Fruit fly (Drosophila melanogaster) whole organism, prepupa: ENCODE measurements around the gene RpS7.

ENCODE experiments used
- CG10631 ChIP-seq: fragments of 200-800 bp; sonication (Bioruptor generic); optimal IDR thresholded peaks from 2 replicates; lab custom pipeline; 2016; ENCODE audit warnings: missing biosample characterization, missing genetic modification characterization
- CG11294 ChIP-seq: fragments of 200-800 bp; sonication (Bioruptor generic); IDR thresholded peaks from 2 replicates; pipeline ENCODE4 v1.3.6; 2022; ENCODE audit warnings: missing biosample characterization, missing genetic modification characterization
- CG11762 ChIP-seq: fragments of 200-800 bp; sonication (Bioruptor generic); optimal IDR thresholded peaks from 3 replicates; lab custom pipeline; 2016; ENCODE audit warnings: missing biosample characterization, missing genetic modification characterization; ENCODE audit not compliant: insufficient read depth
- CG11902 ChIP-seq: fragments of 200-800 bp; sonication (Bioruptor generic); optimal IDR thresholded peaks from 3 replicates; lab custom pipeline; 2016; ENCODE audit warnings: missing biosample characterization, missing genetic modification characterization
- CG15336 ChIP-seq: fragments of 200-800 bp; sonication (Bioruptor generic); IDR thresholded peaks from 2 replicates; pipeline ENCODE4 v1.3.6; 2022; ENCODE audit warnings: missing biosample characterization, missing genetic modification characterization
- CG1621 ChIP-seq: fragments of 200-800 bp; sonication (Bioruptor generic); optimal IDR thresholded peaks from 3 replicates; lab custom pipeline; 2018; ENCODE audit warnings: missing biosample characterization, mild to moderate bottlenecking, missing genetic modification characterization
- CG31627 ChIP-seq: fragments of 200-800 bp; sonication (Bioruptor generic); optimal IDR thresholded peaks from 3 replicates; lab custom pipeline; 2016; ENCODE audit warnings: missing biosample characterization, missing genetic modification characterization
- CG32006 ChIP-seq: fragments of 200-800 bp; sonication (Bioruptor generic); optimal IDR thresholded peaks from 3 replicates; lab custom pipeline; 2017; ENCODE audit warnings: missing biosample characterization, mild to moderate bottlenecking, missing genetic modification characterization
- CG34406 ChIP-seq: fragments of 200-800 bp; sonication (Bioruptor generic); optimal IDR thresholded peaks from 3 replicates; lab custom pipeline; 2016; ENCODE audit warnings: missing biosample characterization, missing genetic modification characterization
- CG3919 ChIP-seq: fragments of 200-800 bp; sonication (Bioruptor generic); optimal IDR thresholded peaks from 3 replicates; lab custom pipeline; 2016; ENCODE audit warnings: missing biosample characterization, missing genetic modification characterization
- CG4318 ChIP-seq: fragments of 200-800 bp; sonication (Bioruptor generic); optimal IDR thresholded peaks from 3 replicates; lab custom pipeline; 2017; ENCODE audit warnings: missing biosample characterization, mild to moderate bottlenecking, missing genetic modification characterization
- CG6163 ChIP-seq: fragments of 200-800 bp; sonication (Bioruptor generic); IDR thresholded peaks from 3 replicates; pipeline ENCODE4 v1.3.6; 2022; ENCODE audit warnings: missing biosample characterization, missing genetic modification characterization
- CG6792 ChIP-seq: fragments of 200-800 bp; sonication (Bioruptor generic); optimal IDR thresholded peaks from 3 replicates; lab custom pipeline; 2016; ENCODE audit warnings: missing biosample characterization, missing genetic modification characterization
- CG6808 ChIP-seq: fragments of 200-800 bp; sonication (Bioruptor generic); optimal IDR thresholded peaks from 3 replicates; lab custom pipeline; 2017; ENCODE audit warnings: missing biosample characterization, missing genetic modification characterization, mild to moderate bottlenecking, moderate library complexity, missing genetic modification reagents
- CG6854 ChIP-seq: fragments of 200-800 bp; sonication (Bioruptor generic); optimal IDR thresholded peaks from 2 replicates; lab custom pipeline; 2017; ENCODE audit warnings: missing biosample characterization, mild to moderate bottlenecking, missing genetic modification characterization
- CG8319 ChIP-seq: fragments of 200-800 bp; sonication (Bioruptor generic); optimal IDR thresholded peaks from 3 replicates; lab custom pipeline; 2016; ENCODE audit warnings: missing biosample characterization, missing genetic modification characterization
- CG8632 ChIP-seq: fragments of 200-800 bp; sonication (Bioruptor generic); optimal IDR thresholded peaks from 3 replicates; lab custom pipeline; 2016; ENCODE audit warnings: missing biosample characterization, missing genetic modification characterization
- Eip78C ChIP-seq: fragments of 200-800 bp; sonication (Bioruptor generic); peaks from one replicate; lab custom pipeline; 2016; ENCODE audit warnings: missing biosample characterization, missing genetic modification characterization
- Eip93F ChIP-seq: fragments of 200-800 bp; sonication (Bioruptor generic); optimal IDR thresholded peaks from 2 replicates; lab custom pipeline; 2016; ENCODE audit warnings: missing biosample characterization, mild to moderate bottlenecking, missing genetic modification characterization
- Ets21C ChIP-seq: fragments of 200-800 bp; sonication (Bioruptor generic); optimal IDR thresholded peaks from 3 replicates; lab custom pipeline; 2016; ENCODE audit warnings: missing biosample characterization, missing genetic modification characterization
- Hr38 ChIP-seq: sonication (Bioruptor generic); optimal IDR thresholded peaks from 2 replicates; lab custom pipeline; 2016; ENCODE audit warnings: missing biosample characterization, missing genetic modification characterization
- Hr39 ChIP-seq: fragments of 200-800 bp; sonication (Bioruptor generic); optimal IDR thresholded peaks from 2 replicates; lab custom pipeline; 2016; ENCODE audit warnings: missing biosample characterization, missing genetic modification characterization
- Hr4 ChIP-seq: fragments of 200-800 bp; sonication (Bioruptor generic); optimal IDR thresholded peaks from 3 replicates; lab custom pipeline; 2016; ENCODE audit warnings: missing biosample characterization, missing genetic modification characterization
- Met ChIP-seq: fragments of 200-800 bp; sonication (Bioruptor generic); optimal IDR thresholded peaks from 3 replicates; lab custom pipeline; 2016; ENCODE audit warnings: missing biosample characterization, missing genetic modification characterization
- Smox ChIP-seq: fragments of 200-800 bp; sonication (Bioruptor generic); optimal IDR thresholded peaks from 3 replicates; lab custom pipeline; 2016; ENCODE audit warnings: missing biosample characterization, missing genetic modification characterization
- Sox14 ChIP-seq: fragments of 200-800 bp; sonication (Bioruptor generic); optimal IDR thresholded peaks from 3 replicates; lab custom pipeline; 2016; ENCODE audit warnings: missing biosample characterization, missing genetic modification characterization
- Sox15 ChIP-seq: fragments of 200-800 bp; sonication (Bioruptor generic); optimal IDR thresholded peaks from 3 replicates; lab custom pipeline; 2016; ENCODE audit warnings: missing biosample characterization, missing genetic modification characterization
- achi ChIP-seq: fragments of 200-800 bp; sonication (Bioruptor generic); optimal IDR thresholded peaks from 3 replicates; lab custom pipeline; 2016; ENCODE audit warnings: missing biosample characterization, missing genetic modification characterization
- acj6 ChIP-seq: fragments of 200-800 bp; sonication (Bioruptor generic); optimal IDR thresholded peaks from 3 replicates; lab custom pipeline; 2016; ENCODE audit warnings: missing biosample characterization, missing genetic modification characterization
- cyc ChIP-seq: fragments of 200-800 bp; sonication (Bioruptor generic); optimal IDR thresholded peaks from 3 replicates; lab custom pipeline; 2016; ENCODE audit warnings: missing biosample characterization, missing genetic modification characterization
- dac ChIP-seq: fragments of 200-800 bp; sonication (Bioruptor generic); optimal IDR thresholded peaks from 2 replicates; lab custom pipeline; 2017; ENCODE audit warnings: missing biosample characterization, mild to moderate bottlenecking, missing genetic modification characterization
- eg ChIP-seq: fragments of 200-800 bp; sonication (Bioruptor generic); IDR thresholded peaks from 3 replicates; pipeline ENCODE4 v1.3.6; 2022; ENCODE audit warnings: missing biosample characterization, missing genetic modification characterization
- esn ChIP-seq: fragments of 200-800 bp; sonication (Bioruptor generic); optimal IDR thresholded peaks from 2 replicates; lab custom pipeline; 2016; ENCODE audit warnings: missing biosample characterization, mild to moderate bottlenecking, missing genetic modification characterization, moderate library complexity
- fkh ChIP-seq: fragments of 200-800 bp; sonication (Bioruptor generic); optimal IDR thresholded peaks from 3 replicates; lab custom pipeline; 2017; ENCODE audit warnings: missing biosample characterization, mild to moderate bottlenecking, missing genetic modification characterization, moderate library complexity
- net ChIP-seq: fragments of 200-800 bp; sonication (Bioruptor generic); optimal IDR thresholded peaks from 3 replicates; lab custom pipeline; 2016; ENCODE audit warnings: missing biosample characterization, missing genetic modification characterization
- pdm3 ChIP-seq: fragments of 200-800 bp; sonication (Bioruptor generic); optimal IDR thresholded peaks from 3 replicates; lab custom pipeline; 2016; ENCODE audit warnings: missing biosample characterization, missing genetic modification characterization
- spab ChIP-seq: fragments of 200-800 bp; sonication (Bioruptor generic); optimal IDR thresholded peaks from 2 replicates; lab custom pipeline; 2017; ENCODE audit warnings: missing biosample characterization, mild to moderate bottlenecking, missing genetic modification characterization, missing genetic modification reagents
- ss ChIP-seq, 2 experiments: fragments of 200-800 bp; sonication (Bioruptor generic); optimal IDR thresholded peaks; 2 replicates in 1 of 2; 3 replicates in 1 of 2; lab custom pipeline; 2017 to 2018; ENCODE audit warnings: mild to moderate bottlenecking in 2 of 2, missing biosample characterization in 2 of 2, missing genetic modification characterization in 2 of 2, moderate library complexity in 1 of 2
- svp ChIP-seq: fragments of 200-800 bp; sonication (Bioruptor generic); peaks from one replicate; lab custom pipeline; 2016; ENCODE audit warnings: missing biosample characterization, missing genetic modification characterization
- vri ChIP-seq: fragments of 200-800 bp; sonication (Bioruptor generic); optimal IDR thresholded peaks from 3 replicates; lab custom pipeline; 2016; ENCODE audit warnings: missing biosample characterization, mild to moderate bottlenecking, missing genetic modification characterization

The RpS7 gene

DNA sequence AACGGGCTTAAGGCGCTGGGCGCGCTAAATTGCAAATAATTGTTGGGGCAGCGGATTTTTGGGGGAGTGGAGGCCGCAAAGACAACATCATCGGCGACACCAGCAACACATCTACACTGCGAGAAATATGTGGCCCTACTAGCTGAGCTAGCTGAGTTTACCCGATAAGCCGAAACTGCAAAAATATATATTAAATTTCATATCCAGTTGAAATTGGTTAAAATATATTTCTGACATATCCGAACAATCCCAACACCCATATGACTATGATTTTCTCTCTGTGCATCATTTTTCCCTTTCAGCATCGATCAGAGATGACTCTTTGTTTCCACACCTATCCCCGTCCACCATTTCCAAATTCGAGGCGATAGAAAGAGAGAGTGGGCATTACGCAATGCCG lies 19.0 kb downstream of the RpS7 start (continued):
- TF ChIP-seq ss (GFP tag; optimal IDR thresholded peaks at IDR 0.05; lab: Kevin White, UChicago) (peak; percentile 22 to 54), Sox14 (GFP tag; lab: Kevin White, UChicago) (peak; percentile 52), CG8319 (GFP tag; lab: Kevin White, UChicago) (peak; percentile 53), Hr39 (GFP tag; lab: Kevin White, UChicago) (peak; percentile 74), CG4318 (GFP tag; lab: Kevin White, UChicago) (peak; percentile 4), Hr38 (GFP tag; lab: Kevin White, UChicago) (no peak), spab (peak; percentile 49), svp (GFP tag; lab: Kevin White, UChicago) (peak; percentile 84), cyc (peak; percentile 67), CG3919 (GFP tag; lab: Kevin White, UChicago) (peak; percentile 76), CG34406 (peak; percentile 75), CG1621 (peak; percentile 53), CG6808 (GFP tag; lab: Kevin White, UChicago) (peak; percentile 58), Eip78C (GFP tag; lab: Kevin White, UChicago) (peak; percentile 91), net (GFP tag; lab: Kevin White, UChicago) (peak; percentile 23), Met (peak; percentile 69), CG11294 (0 out of 2 replicates have a peak, but pooled peaks have one; percentile 37), CG10631 (GFP tag; lab: Kevin White, UChicago) (peak; percentile 55), dac (GFP tag; lab: Kevin White, UChicago) (no peak), fkh (GFP tag; lab: Kevin White, UChicago) (no peak), vri (peak; percentile 58), achi (GFP tag; lab: Kevin White, UChicago) (peak; percentile 64), CG11762 (GFP tag; lab: Kevin White, UChicago) (peak; percentile 24), CG6792 (GFP tag; lab: Kevin White, UChicago) (peak; percentile 77), Smox (GFP tag; lab: Kevin White, UChicago) (peak; percentile 73), CG15336 (GFP tag; lab: Robert Waterston, UW) (peak; percentile 35; the same call in 1 of the 2 replicates), CG6854 (GFP tag; lab: Kevin White, UChicago) (peak; percentile 16), pdm3 (GFP tag; lab: Kevin White, UChicago) (peak; percentile 71), eg (peak; percentile 73; the same call in 2 of the 3 replicates), CG6163 (GFP tag; lab: Robert Waterston, UW) (peak; percentile 80), Ets21C (peak; percentile 57), acj6 (peak; percentile 73), CG11902 (peak; percentile 63)

DNA sequence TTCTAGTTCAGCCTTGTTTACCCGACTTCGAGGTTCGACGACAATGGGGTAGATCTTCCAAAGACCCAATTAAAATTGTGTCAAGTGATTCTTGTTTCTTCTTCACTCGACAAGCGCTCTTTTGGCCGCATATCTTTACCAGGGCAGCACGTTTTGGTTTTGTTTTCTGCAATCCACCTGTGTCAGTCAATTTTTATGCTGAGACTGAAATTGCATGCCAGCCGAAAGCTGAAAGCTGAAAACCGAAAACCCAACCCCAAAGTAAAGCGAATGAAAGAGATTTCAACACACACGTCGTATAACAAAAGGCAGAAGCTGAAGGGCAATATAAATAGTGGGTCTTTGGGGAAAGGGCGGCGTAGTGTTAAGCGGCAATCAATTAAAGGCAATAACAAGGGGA lies 19.4 kb downstream of the RpS7 start:
- no peak for TF ChIP-seq CG11294
- TF ChIP-seq Sox15 (GFP tag; lab: Kevin White, UChicago), result no peak
- TF ChIP-seq CG6792 (GFP tag; lab: Kevin White, UChicago), result no peak
- TF ChIP-seq CG32006, result no peak
- TF ChIP-seq Hr39 (GFP tag; lab: Kevin White, UChicago), result no peak
- no peak for TF ChIP-seq CG31627 (GFP tag; lab: Kevin White, UChicago)
- TF ChIP-seq CG11902, result no peak
- no peak for TF ChIP-seq CG8632 (GFP tag; lab: Kevin White, UChicago)
- TF ChIP-seq spab, result no peak
- no peak for TF ChIP-seq Hr4 (GFP tag; lab: Kevin White, UChicago)
- no peak for TF ChIP-seq esn (GFP tag; lab: Kevin White, UChicago)

DNA sequence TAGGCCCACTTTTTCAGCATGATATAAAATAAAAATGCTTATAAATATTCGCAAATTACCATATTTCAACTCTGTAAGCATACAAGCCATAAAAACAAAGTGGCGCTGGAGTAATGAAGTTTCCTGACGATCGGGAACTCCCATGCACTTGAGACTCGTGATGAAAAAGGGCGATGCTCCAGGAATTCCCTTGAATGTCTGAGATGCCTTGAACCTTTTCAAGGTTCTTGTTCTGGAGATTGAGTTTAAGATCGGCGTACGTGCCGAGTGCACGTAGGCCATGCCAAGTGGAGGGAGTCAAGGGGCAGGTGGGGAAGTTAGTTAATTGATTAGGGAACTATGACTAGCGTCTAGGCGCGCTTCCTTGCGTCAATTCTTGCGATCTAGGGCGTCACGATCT lies 24.9 kb downstream of the RpS7 start:
- TF ChIP-seq Eip93F (GFP tag; lab: Kevin White, UChicago) (no peak), Eip78C (GFP tag; lab: Kevin White, UChicago) (peak; percentile 13)
